Worm (Caenorhabditis elegans) whole organism, young adult: Measurements from ENCODE around the gene C10B5.1.

Source experiments
- B0019.2 ChIP-seq: fragments of 200-800 bp; sonication (Bioruptor generic); conservative IDR thresholded peaks from 2 replicates; pipeline ENCODE4 v1.3.6; 2022; ENCODE audit warnings: missing genetic modification reagents, missing genetic modification characterization, missing compliant biosample characterization
- C06A6.2 ChIP-seq: fragments of 200-800 bp; sonication (Bioruptor generic); conservative IDR thresholded peaks from 2 replicates; pipeline ENCODE4 v1.3.6; 2022; ENCODE audit warnings: missing genetic modification characterization, missing compliant biosample characterization
- D2030.7 ChIP-seq: fragments of 200-800 bp; sonication (Bioruptor generic); IDR thresholded peaks from 2 replicates; pipeline ENCODE4 v1.3.6; 2022; ENCODE audit warnings: missing genetic modification reagents, missing genetic modification characterization, missing compliant biosample characterization
- F39B2.1 ChIP-seq: fragments of 200-800 bp; sonication (Bioruptor generic); IDR thresholded peaks from 2 replicates; pipeline ENCODE4 v1.3.6; 2022; ENCODE audit warnings: missing genetic modification reagents, missing genetic modification characterization, missing compliant biosample characterization
- F49E8.2 ChIP-seq: sonication (generic microtip); optimal IDR thresholded peaks from 3 replicates; lab custom pipeline; 2017; ENCODE audit warnings: missing genetic modification characterization, mild to moderate bottlenecking, missing compliant biosample characterization, antibody characterized with exemption, moderate library complexity; ENCODE audit not compliant: insufficient read depth
- F57C9.4 ChIP-seq: sonication (generic microtip); optimal IDR thresholded peaks from 2 replicates; lab custom pipeline; 2017; ENCODE audit warnings: mild to moderate bottlenecking, missing genetic modification characterization, missing compliant biosample characterization
- Y53F4B.3 ChIP-seq: fragments of 200-800 bp; sonication (Bioruptor generic); IDR thresholded peaks from 2 replicates; pipeline ENCODE4 v1.3.6; 2022; ENCODE audit warnings: missing genetic modification reagents, missing genetic modification characterization, missing compliant biosample characterization
- Y95B8A.8 ChIP-seq: fragments of 200-800 bp; sonication (Bioruptor generic); IDR thresholded peaks from 2 replicates; pipeline ENCODE4 v1.3.6; 2022; ENCODE audit warnings: missing genetic modification reagents, missing genetic modification characterization, missing compliant biosample characterization
- akir-1 ChIP-seq: fragments of 200-800 bp; sonication (Bioruptor generic); optimal IDR thresholded peaks from 2 replicates; lab custom pipeline; 2018; ENCODE audit warnings: mild to moderate bottlenecking, missing genetic modification characterization, moderate library complexity, missing compliant biosample characterization
- ama-1 ChIP-seq, 3 experiments: fragments of 150-350 bp in 1 of 3; sonication (generic microtip) in 2 of 3; optimal IDR thresholded peaks; 2 replicates each; lab custom pipeline; 2014 to 2018; ENCODE audit warnings: missing biosample characterization in 2 of 3, missing genetic modification characterization in 2 of 3, missing genetic modification reagents in 2 of 3
- aptf-2 ChIP-seq: fragments of 200-800 bp; sonication (Bioruptor generic); conservative IDR thresholded peaks from 2 replicates; pipeline ENCODE4 v1.3.6; 2022; ENCODE audit warnings: missing genetic modification reagents, missing genetic modification characterization, missing compliant biosample characterization
- atf-7 ChIP-seq: sonication (generic microtip); optimal IDR thresholded peaks from 2 replicates; lab custom pipeline; 2017; ENCODE audit warnings: mild to moderate bottlenecking, missing genetic modification characterization, missing compliant biosample characterization
- athp-1 ChIP-seq: sonication (generic microtip); optimal IDR thresholded peaks from 2 replicates; lab custom pipeline; 2017; ENCODE audit warnings: mild to moderate bottlenecking, missing genetic modification characterization, missing compliant biosample characterization
- dox-1 ChIP-seq: fragments of 200-800 bp; sonication (Bioruptor generic); IDR thresholded peaks from 2 replicates; pipeline ENCODE4 v1.3.6; 2022; ENCODE audit warnings: missing genetic modification reagents, missing genetic modification characterization, missing compliant biosample characterization
- gei-17 ChIP-seq: fragments of 200-800 bp; sonication (Bioruptor generic); optimal IDR thresholded peaks from 2 replicates; lab custom pipeline; 2018; ENCODE audit warnings: mild to moderate bottlenecking, missing genetic modification characterization, missing compliant biosample characterization
- hmg-1.2 ChIP-seq: fragments of 200-800 bp; sonication (Bioruptor generic); IDR thresholded peaks from 2 replicates; pipeline ENCODE4 v1.3.6; 2022; ENCODE audit warnings: missing genetic modification reagents, missing genetic modification characterization, missing compliant biosample characterization
- let-607 ChIP-seq, 2 experiments: fragments of 200-800 bp in 1 of 2; sonication (Bioruptor generic) in 1 of 2; sonication (generic microtip) in 1 of 2; optimal IDR thresholded peaks; 2 replicates each; lab custom pipeline; 2016 to 2018; ENCODE audit warnings: mild to moderate bottlenecking in 2 of 2, missing compliant biosample characterization in 2 of 2, missing genetic modification characterization in 2 of 2, moderate library complexity in 2 of 2, missing genotype in 1 of 2
- lin-54 ChIP-seq: fragments of 200-800 bp; sonication (Bioruptor generic); optimal IDR thresholded peaks from 2 replicates; lab custom pipeline; 2018; ENCODE audit warnings: mild to moderate bottlenecking, missing genetic modification characterization, missing compliant biosample characterization
- lsy-27 ChIP-seq: sonication (generic microtip); optimal IDR thresholded peaks from 2 replicates; lab custom pipeline; 2017; ENCODE audit warnings: missing genetic modification characterization, mild to moderate bottlenecking, missing compliant biosample characterization, antibody characterized with exemption, missing genotype, borderline replicate concordance; ENCODE audit not compliant: insufficient read depth
- madf-10 ChIP-seq: sonication (generic microtip); optimal IDR thresholded peaks from 2 replicates; lab custom pipeline; 2016; ENCODE audit warnings: mild to moderate bottlenecking, missing genetic modification characterization, missing compliant biosample characterization
- madf-6 ChIP-seq: fragments of 200-800 bp; sonication (Bioruptor generic); IDR thresholded peaks from 2 replicates; pipeline ENCODE4 v1.3.6; 2022; ENCODE audit warnings: missing genetic modification reagents, missing genetic modification characterization, missing compliant biosample characterization
- madf-8 ChIP-seq: fragments of 200-800 bp; sonication (Bioruptor generic); conservative IDR thresholded peaks from 2 replicates; pipeline ENCODE4 v1.3.6; 2022; ENCODE audit warnings: missing genetic modification reagents, missing genetic modification characterization, missing compliant biosample characterization
- mcd-1 ChIP-seq: fragments of 200-800 bp; sonication (Bioruptor generic); IDR thresholded peaks from 2 replicates; pipeline ENCODE4 v1.3.6; 2022; ENCODE audit warnings: missing genetic modification reagents, missing genetic modification characterization, missing compliant biosample characterization
- mel-28 ChIP-seq: sonication (generic microtip); optimal IDR thresholded peaks from 2 replicates; lab custom pipeline; 2016; ENCODE audit warnings: borderline replicate concordance, mild to moderate bottlenecking, missing genetic modification characterization, missing compliant biosample characterization
- pbrm-1 ChIP-seq: fragments of 200-800 bp; sonication (Bioruptor generic); IDR thresholded peaks from 2 replicates; pipeline ENCODE4 v1.3.6; 2022; ENCODE audit warnings: missing genetic modification reagents, missing genetic modification characterization, missing compliant biosample characterization
- rpc-1 ChIP-seq, 2 experiments: fragments of 150-350 bp in 1 of 2; sonication (generic microtip) in 1 of 2; optimal IDR thresholded peaks; 2 replicates each; lab custom pipeline; 2014 to 2018; ENCODE audit warnings: missing biosample characterization in 1 of 2, missing genetic modification characterization in 1 of 2, missing genetic modification reagents in 1 of 2, missing genotype in 1 of 2
- sea-2 ChIP-seq: fragments of 200-800 bp; sonication (Bioruptor generic); IDR thresholded peaks from 2 replicates; pipeline ENCODE4 v1.3.6; 2022; ENCODE audit warnings: missing genetic modification characterization, missing compliant biosample characterization
- snpc-1.3 ChIP-seq: sonication (generic microtip); optimal IDR thresholded peaks from 2 replicates; lab custom pipeline; 2017; ENCODE audit warnings: missing genetic modification characterization, mild to moderate bottlenecking, missing compliant biosample characterization, antibody characterized with exemption, moderate library complexity, missing genotype, missing genetic modification reagents; ENCODE audit not compliant: insufficient read depth
- tbp1 ChIP-seq: fragments of 200-800 bp; sonication (Bioruptor generic); optimal IDR thresholded peaks from 2 replicates; lab custom pipeline; 2018; ENCODE audit warnings: mild to moderate bottlenecking, missing genetic modification characterization, missing compliant biosample characterization
- unc-62 ChIP-seq: fragments of 150-350 bp; optimal IDR thresholded peaks from 2 replicates; lab custom pipeline; 2014; ENCODE audit warnings: missing biosample characterization, missing genetic modification reagents, missing genetic modification characterization
- zfh-2 ChIP-seq: fragments of 200-800 bp; sonication (Bioruptor generic); conservative IDR thresholded peaks from 2 replicates; pipeline ENCODE4 v1.3.6; 2022; ENCODE audit warnings: missing genetic modification reagents, missing genetic modification characterization, missing compliant biosample characterization
- ztf-18 ChIP-seq: sonication (generic microtip); optimal IDR thresholded peaks from 2 replicates; lab custom pipeline; 2016; ENCODE audit warnings: missing genotype, mild to moderate bottlenecking, missing genetic modification characterization, missing compliant biosample characterization
- ztf-22 ChIP-seq: fragments of 200-800 bp; sonication (Bioruptor generic); optimal IDR thresholded peaks from 2 replicates; lab custom pipeline; 2018; ENCODE audit warnings: mild to moderate bottlenecking, missing genetic modification characterization, moderate library complexity, missing compliant biosample characterization
- ztf-6 ChIP-seq: fragments of 200-800 bp; sonication (Bioruptor generic); IDR thresholded peaks from 2 replicates; pipeline ENCODE4 v1.3.6; 2022; ENCODE audit warnings: missing genetic modification reagents, missing genetic modification characterization, missing compliant biosample characterization

The C10B5.1 gene

ce11 chrV:8580961-8581360 is at the start of gene C10B5.1:
TSS of gene C10B5.1 (plus strand) at chrV:8581261.
- no peak for TF ChIP-seq B0019.2 (GFP tag; lab: Robert Waterston, UW)
- no peak for TF ChIP-seq aptf-2 (GFP tag; lab: Robert Waterston, UW)
- TF ChIP-seq mel-28 (tag; lab: Kevin White, UChicago): no peak
- no peak for TF ChIP-seq F49E8.2 (tag; lab: Kevin White, UChicago)
- TF ChIP-seq Y53F4B.3: no peak
- no peak for TF ChIP-seq madf-10 (tag; lab: Kevin White, UChicago)
- no peak for TF ChIP-seq let-607 (tag; optimal IDR thresholded peaks at IDR 0.05; lab: Kevin White, UChicago)
- TF ChIP-seq atf-7: no peak
- TF ChIP-seq F57C9.4 (tag; lab: Kevin White, UChicago): no peak
- TF ChIP-seq F39B2.1 (GFP tag; lab: Robert Waterston, UW): no peak
- no peak for TF ChIP-seq lsy-27 (tag; lab: Kevin White, UChicago)
- no peak for TF ChIP-seq snpc-1.3 (tag; lab: Kevin White, UChicago)
- no peak for TF ChIP-seq lin-54 (GFP tag; lab: Kevin White, UChicago)
- TF ChIP-seq sea-2 (GFP tag; lab: Robert Waterston, UW): no peak
- TF ChIP-seq akir-1 (GFP tag; lab: Kevin White, UChicago): no peak
- TF ChIP-seq gei-17 (GFP tag; lab: Kevin White, UChicago): no peak
- TF ChIP-seq D2030.7: no peak
- no peak for TF ChIP-seq ztf-6 (GFP tag; lab: Robert Waterston, UW)
- TF ChIP-seq rpc-1 (optimal IDR thresholded peaks at IDR 0.05; lab: Kevin White, UChicago): no peak
- TF ChIP-seq rpc-1 (tag; optimal IDR thresholded peaks at IDR 0.05; lab: Kevin White, UChicago): no peak
- TF ChIP-seq, all 124 proteins: peak for 0

DNA sequence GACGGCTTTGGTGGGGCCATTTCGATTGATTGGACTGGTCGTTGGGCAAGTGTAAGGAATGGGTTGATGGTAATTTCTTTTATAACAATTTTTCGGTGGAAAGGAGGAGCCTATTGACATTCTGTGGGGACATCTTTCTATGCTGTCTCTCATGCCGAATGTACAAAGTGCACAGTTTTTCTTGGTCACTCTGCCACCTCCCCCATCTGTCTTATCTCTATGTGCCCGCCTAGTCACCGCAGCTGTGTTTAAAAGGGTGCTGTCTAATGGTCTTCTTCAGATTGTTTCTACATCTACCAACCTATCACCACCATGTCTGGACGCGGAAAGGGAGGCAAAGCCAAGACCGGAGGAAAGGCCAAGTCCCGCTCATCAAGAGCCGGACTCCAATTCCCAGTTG is 48.0 kb upstream of the C10B5.1 start, which contains the start of the genes his-8 and his-7:
Gene his-8 (minus strand): TSS at position 20 of the 400 bp plus-strand sequence.
Gene his-7 (plus strand): TSS at position 313 of the 400 bp plus-strand sequence.
- peak; percentile 5; the same call in 1 of the 2 replicates for TF ChIP-seq madf-6 (GFP tag; lab: Robert Waterston, UW)
- TF ChIP-seq, all 124 proteins: peak for 1; not testable (repeated sequence) for 123

ce11 chrV:8533916-8534315 is 47.1 kb upstream of the C10B5.1 start:
- TF ChIP-seq Y95B8A.8 (GFP tag; lab: Robert Waterston, UW) (no peak), athp-1 (tag; lab: Kevin White, UChicago) (no peak), zfh-2 (GFP tag; lab: Robert Waterston, UW) (no peak), ztf-18 (tag; lab: Kevin White, UChicago) (no peak), ama-1 (optimal IDR thresholded peaks at IDR 0.05; lab: Kevin White, UChicago) (no peak), ama-1 (GFP tag; optimal IDR thresholded peaks at IDR 0.05; lab: Kevin White, UChicago) (no peak), madf-6 (GFP tag; lab: Robert Waterston, UW) (no peak), tbp1 (GFP tag; lab: Kevin White, UChicago) (no peak), unc-62 (GFP tag; lab: Kevin White, UChicago) (no peak), madf-8 (GFP tag; lab: Robert Waterston, UW) (no peak), let-607 (tag; optimal IDR thresholded peaks at IDR 0.05; lab: Kevin White, UChicago) (no peak), ztf-22 (GFP tag; lab: Kevin White, UChicago) (no peak), mcd-1 (no peak)

ce11 chrV:8534534-8535283 is 46.4 kb upstream of the C10B5.1 start, which contains the start of the genes his-6 and his-5:
TSS of gene his-6 (minus strand) at chrV:8534977.
TSS of gene his-5 (plus strand) at chrV:8535214.
- 0 out of 2 replicates have a peak, but pooled peaks have one; percentile 10 for TF ChIP-seq sea-2 (GFP tag; lab: Robert Waterston, UW)
- peak; percentile 69 for TF ChIP-seq dox-1
- TF ChIP-seq mcd-1: 0 out of 2 replicates have a peak, but pooled peaks have one; percentile 36
- TF ChIP-seq C06A6.2 (GFP tag; lab: Robert Waterston, UW): peak; percentile 58; the same call in 1 of the 2 replicates
- TF ChIP-seq pbrm-1 (GFP tag; lab: Robert Waterston, UW): 0 out of 2 replicates have a peak, but pooled peaks have one; percentile 30
- peak; percentile 35; the same call in 1 of the 2 replicates for TF ChIP-seq D2030.7
- TF ChIP-seq hmg-1.2 (GFP tag; lab: Robert Waterston, UW): peak; percentile 30; the same call in 1 of the 2 replicates
- TF ChIP-seq F39B2.1 (GFP tag; lab: Robert Waterston, UW): peak; percentile 98
